Fruit fly (Drosophila melanogaster): ENCODE data around the gene Rpt3R.

Gene Rpt3R

DNA sequence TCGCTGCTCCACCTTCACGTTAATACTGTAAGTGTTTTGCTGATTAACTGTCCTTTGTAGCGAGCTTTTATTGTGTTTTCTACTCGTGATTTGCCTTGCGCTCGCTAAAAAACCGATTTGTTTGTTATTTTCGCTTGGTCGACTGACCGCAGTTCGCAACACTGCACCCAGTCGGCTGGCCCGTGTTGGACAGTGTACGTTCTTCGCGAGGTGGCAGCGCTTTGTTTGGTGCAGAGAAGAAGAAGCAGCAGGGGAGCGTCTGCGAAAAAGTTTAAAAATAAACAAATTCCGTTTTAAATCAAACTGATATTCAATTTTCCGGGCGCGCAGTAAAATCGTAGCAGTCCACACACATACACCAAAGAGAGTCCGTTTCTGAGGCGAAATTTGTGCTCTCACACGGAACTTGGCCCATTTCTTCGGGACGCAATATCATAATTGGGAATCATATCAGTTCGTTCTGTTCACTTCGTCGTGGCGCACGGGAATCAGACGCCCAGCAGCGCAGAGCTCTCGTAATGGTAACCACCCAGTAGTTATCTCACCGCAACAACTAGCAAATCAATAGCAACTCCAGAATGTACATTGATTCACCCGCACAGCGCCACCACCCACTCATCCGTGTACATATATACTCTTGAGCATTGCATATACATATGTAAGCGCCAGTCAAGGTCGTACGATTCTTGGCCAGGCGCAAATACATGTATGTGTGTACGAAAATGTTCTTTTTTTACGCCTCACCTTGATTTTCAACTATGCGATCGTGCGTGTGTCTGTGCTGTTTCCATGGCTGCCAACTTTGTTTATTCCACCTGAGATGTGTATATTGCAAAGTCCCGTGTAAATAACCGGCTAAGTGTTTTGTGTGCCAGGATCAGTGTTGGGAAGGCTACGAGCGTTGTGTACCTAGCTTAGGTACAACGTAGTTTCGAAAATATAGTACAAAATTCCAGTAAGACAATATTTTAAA is 11.6 kb upstream of the Rpt3R start, which contains the start of gene Naa80 (continued):
- peak; percentile 50 for TF ChIP-seq Dref (GFP tag; IDR thresholded peaks at IDR 0.05)
- no peak for TF ChIP-seq ab (GFP tag; optimal IDR thresholded peaks at IDR 0.05)
- TF ChIP-seq salm (tag; optimal IDR thresholded peaks at IDR 0.05), result no peak
- no peak for TF ChIP-seq CG6254 (GFP tag; optimal IDR thresholded peaks at IDR 0.05)
- TF ChIP-seq Fer1 (GFP tag; optimal IDR thresholded peaks at IDR 0.05), result peak; percentile 62
- no peak for TF ChIP-seq corto (GFP tag; optimal IDR thresholded peaks at IDR 0.05)
- TF ChIP-seq Hey (tag; optimal IDR thresholded peaks at IDR 0.05), result peak; percentile 14
- TF ChIP-seq CoRest (tag; optimal IDR thresholded peaks at IDR 0.05), result peak; percentile 6
- TF ChIP-seq Tbp (GFP tag; optimal IDR thresholded peaks at IDR 0.05), result peak; percentile 9
- TF ChIP-seq hth (optimal IDR thresholded peaks at IDR 0.05), result no peak
- no peak; the same call in 1 of the 2 replicates for TF ChIP-seq Ravus (GFP tag; IDR thresholded peaks at IDR 0.05)
- peak; percentile 89 for TF ChIP-seq jumu (GFP tag; optimal IDR thresholded peaks at IDR 0.05)
- peak; percentile 37 for TF ChIP-seq unpg (GFP tag; optimal IDR thresholded peaks at IDR 0.05)
- peak; percentile 44 for TF ChIP-seq az2 (GFP tag; optimal IDR thresholded peaks at IDR 0.05)
- TF ChIP-seq CG13287 (GFP tag; IDR thresholded peaks at IDR 0.05; ENCODE audit: partially characterized antibody), result peak; percentile 54
- peak; percentile 45 for TF ChIP-seq Fer3 (tag; optimal IDR thresholded peaks at IDR 0.05)
- TF ChIP-seq abd-A (tag; optimal IDR thresholded peaks at IDR 0.05), result no peak
- no peak for TF ChIP-seq wdn (GFP tag; IDR thresholded peaks at IDR 0.05)
- peak; percentile 1 for TF ChIP-seq Six4 (GFP tag; optimal IDR thresholded peaks at IDR 0.05)
- TF ChIP-seq NC2β (GFP tag; optimal IDR thresholded peaks at IDR 0.05), result peak; percentile 31
- TF ChIP-seq CG6854 (GFP tag; optimal IDR thresholded peaks at IDR 0.05), result no peak
- no peak for TF ChIP-seq Hmx (GFP tag; optimal IDR thresholded peaks at IDR 0.05)
- TF ChIP-seq dpn (GFP tag; optimal IDR thresholded peaks at IDR 0.05), result peak; percentile 77
- TF ChIP-seq CG7357 (GFP tag; IDR thresholded peaks at IDR 0.05), result no peak
- TF ChIP-seq E2f2 (GFP tag; IDR thresholded peaks at IDR 0.05), result peak; percentile 84
- TF ChIP-seq CG7271 (tag; optimal IDR thresholded peaks at IDR 0.05), result no peak
- TF ChIP-seq Jarid2 (GFP tag; optimal IDR thresholded peaks at IDR 0.05), result no peak
- TF ChIP-seq CG4707 (GFP tag; optimal IDR thresholded peaks at IDR 0.05), result peak; percentile 7
- TF ChIP-seq esg (GFP tag; conservative IDR thresholded peaks at IDR 0.05), result no peak
- no peak for TF ChIP-seq nau (GFP tag; optimal IDR thresholded peaks at IDR 0.05)
- peak; percentile 75 for TF ChIP-seq ems (GFP tag; optimal IDR thresholded peaks at IDR 0.05)
- TF ChIP-seq CG34224 (GFP tag; IDR thresholded peaks at IDR 0.05; ENCODE audit: partially characterized antibody), result peak; percentile 53; the same call in 2 of the 3 replicates
- TF ChIP-seq Bteb2 (GFP tag; optimal IDR thresholded peaks at IDR 0.05), result peak; percentile 50
- TF ChIP-seq slp2 (GFP tag; optimal IDR thresholded peaks at IDR 0.05), result peak; percentile 6
- TF ChIP-seq h (optimal IDR thresholded peaks at IDR 0.05), result no peak
- peak; percentile 54 for TF ChIP-seq CG18619 (GFP tag; optimal IDR thresholded peaks at IDR 0.05)
- no peak for TF ChIP-seq Sox102F (GFP tag; optimal IDR thresholded peaks at IDR 0.05)
- TF ChIP-seq Max (GFP tag; optimal IDR thresholded peaks at IDR 0.05), result peak; percentile 57
- peak; percentile 27 for TF ChIP-seq CG4854 (GFP tag; optimal IDR thresholded peaks at IDR 0.05)
- TF ChIP-seq CG1832 (GFP tag; optimal IDR thresholded peaks at IDR 0.05), result no peak
- TF ChIP-seq CG3995 (GFP tag; optimal IDR thresholded peaks at IDR 0.05), result peak; percentile 68
- peak; percentile 74 for TF ChIP-seq CG18599 (GFP tag; optimal IDR thresholded peaks at IDR 0.05)
- peak; percentile 43; the same call in 1 of the 2 replicates for TF ChIP-seq ara (GFP tag; IDR thresholded peaks at IDR 0.05)
- TF ChIP-seq CG2875 (GFP tag; optimal IDR thresholded peaks at IDR 0.05), result no peak
- no peak for TF ChIP-seq CG8281 (tag; optimal IDR thresholded peaks at IDR 0.05)
- TF ChIP-seq run (tag; optimal IDR thresholded peaks at IDR 0.05), result no peak
- TF ChIP-seq Trl (optimal IDR thresholded peaks at IDR 0.05), result no peak
- peak; percentile 83 for TF ChIP-seq Trl (GFP tag; optimal IDR thresholded peaks at IDR 0.05)
- TF ChIP-seq gcm2 (GFP tag; optimal IDR thresholded peaks at IDR 0.05), result no peak
